Worm (Caenorhabditis elegans) whole organism, young adult: ENCODE data around the gene semo-1.

Source experiments
- Y53G8AR.9 ChIP-seq: fragments of 200-800 bp; sonication (Bioruptor generic); conservative IDR thresholded peaks from 2 replicates; pipeline ENCODE4 v1.3.6; 2022; ENCODE audit warnings: missing genetic modification reagents, missing genetic modification characterization, missing compliant biosample characterization
- lin-54 ChIP-seq: fragments of 200-800 bp; sonication (Bioruptor generic); optimal IDR thresholded peaks from 2 replicates; lab custom pipeline; 2018; ENCODE audit warnings: mild to moderate bottlenecking, missing genetic modification characterization, missing compliant biosample characterization
- madf-10 ChIP-seq: sonication (generic microtip); optimal IDR thresholded peaks from 2 replicates; lab custom pipeline; 2016; ENCODE audit warnings: mild to moderate bottlenecking, missing genetic modification characterization, missing compliant biosample characterization
- nhr-120 ChIP-seq: fragments of 200-800 bp; sonication (Bioruptor generic); IDR thresholded peaks from 2 replicates; pipeline ENCODE4 v1.3.6; 2022; ENCODE audit warnings: missing genetic modification characterization, missing compliant biosample characterization
- unc-62 ChIP-seq: fragments of 150-350 bp; optimal IDR thresholded peaks from 2 replicates; lab custom pipeline; 2014; ENCODE audit warnings: missing biosample characterization, missing genetic modification reagents, missing genetic modification characterization

- TF ChIP-seq Y53G8AR.9 (no peak), madf-10 (tag; lab: Kevin White, UChicago) (no peak), unc-62 (no peak), lin-54 (GFP tag; lab: Kevin White, UChicago) (no peak), nhr-120 (GFP tag; lab: Robert Waterston, UW) (no peak)
Measured at ce11 chrIV:14086395-14086794, 35.4 kb downstream of the semo-1 start.
